Worm (Caenorhabditis elegans) whole organism, midembryonic: ENCODE data around the gene C18E9.8.

Experiments used
- T22C8.4 ChIP-seq: fragments of 200-800 bp; sonication (Bioruptor generic); IDR thresholded peaks from 2 replicates; pipeline ENCODE4 v1.3.6; 2022; ENCODE audit warnings: missing genetic modification characterization, missing compliant biosample characterization
- cog-1 ChIP-seq: sonication (generic microtip); optimal IDR thresholded peaks from 2 replicates; lab custom pipeline; 2016; ENCODE audit warnings: missing genetic modification characterization, missing compliant biosample characterization
- flt-1 ChIP-seq: fragments of 200-800 bp; sonication (Bioruptor generic); IDR thresholded peaks from 2 replicates; pipeline ENCODE4 v1.3.6; 2022; ENCODE audit warnings: missing genetic modification characterization, missing compliant biosample characterization
- klf-2 ChIP-seq: fragments of 200-800 bp; sonication (Bioruptor generic); conservative IDR thresholded peaks from 2 replicates; pipeline ENCODE4 v1.3.6; 2022; ENCODE audit warnings: missing genetic modification reagents, missing genetic modification characterization, missing compliant biosample characterization
- med-1 ChIP-seq: sonication (generic microtip); optimal IDR thresholded peaks from 2 replicates; lab custom pipeline; 2017; ENCODE audit warnings: missing genetic modification characterization, mild to moderate bottlenecking, missing compliant biosample characterization, antibody characterized with exemption, missing genetic modification reagents; ENCODE audit not compliant: insufficient read depth
- tab-1 ChIP-seq: fragments of 200-800 bp; sonication (Bioruptor generic); IDR thresholded peaks from 2 replicates; pipeline ENCODE4 v1.3.6; 2022; ENCODE audit warnings: missing genetic modification characterization, missing compliant biosample characterization
- ztf-23 ChIP-seq: fragments of 200-800 bp; sonication (Bioruptor generic); IDR thresholded peaks from 2 replicates; pipeline ENCODE4 v1.3.6; 2022; ENCODE audit warnings: missing genetic modification reagents, missing genetic modification characterization, missing compliant biosample characterization

- TF ChIP-seq flt-1 (GFP tag; lab: Robert Waterston, UW), result no peak
- TF ChIP-seq med-1 (GFP tag; lab: Kevin White, UChicago), result no peak
- TF ChIP-seq ztf-23 (GFP tag; lab: Robert Waterston, UW), result no peak
- TF ChIP-seq cog-1 (tag; lab: Kevin White, UChicago), result no peak
- TF ChIP-seq tab-1 (GFP tag; lab: Robert Waterston, UW), result no peak
- TF ChIP-seq klf-2 (GFP tag; lab: Robert Waterston, UW), result no peak
- TF ChIP-seq T22C8.4 (GFP tag; lab: Robert Waterston, UW), result no peak
Measured at ce11 chrII:8990267-8990666, 2.4 kb upstream of the C18E9.8 start.
